Worm (Caenorhabditis elegans): ENCODE measurements around the gene K07C11.7.

DNA sequence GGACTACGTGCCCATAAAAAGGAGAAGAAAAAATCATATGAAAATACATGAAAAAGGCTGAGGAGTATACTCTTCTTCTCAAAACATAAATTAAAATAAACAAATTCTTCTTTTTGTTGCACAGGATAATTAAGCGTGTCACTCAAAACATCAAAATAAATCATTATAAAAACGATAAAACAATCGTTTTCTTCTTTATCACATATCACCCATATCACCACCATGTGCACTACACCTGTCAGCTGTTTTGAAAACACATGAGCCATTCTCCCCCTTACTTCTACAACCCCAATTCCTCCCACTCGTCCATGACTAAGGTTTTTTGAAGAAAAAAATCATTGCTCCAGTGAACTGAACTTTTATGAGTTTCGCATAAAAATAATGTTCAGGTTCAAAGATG, 38.8 kb upstream of the K07C11.7 start:
- TF ChIP-seq rnt-1 (tag; optimal IDR thresholded peaks at IDR 0.05) (no peak), ref-2 (tag; optimal IDR thresholded peaks at IDR 0.05) (no peak), K02D7.2 (tag; optimal IDR thresholded peaks at IDR 0.05) (no peak), sox-2 (GFP tag; IDR thresholded peaks at IDR 0.05) (no peak), fkh-10 (GFP tag; optimal IDR thresholded peaks at IDR 0.05) (no peak), F13H6.1 (tag; optimal IDR thresholded peaks at IDR 0.05) (no peak), ama-1 (optimal IDR thresholded peaks at IDR 0.05) (no peak), ceh-6 (GFP tag; optimal IDR thresholded peaks at IDR 0.05) (no peak), ets-4 (tag; optimal IDR thresholded peaks at IDR 0.05) (no peak)
